Fruit fly (Drosophila melanogaster) whole organism, embryonic: ENCODE measurements around the gene syd.
A peak's percentile ranks its signal among the peaks of the same experiment; 100 is the strongest.

Experiments used
- Atf-2 ChIP-seq: fragments of 200-800 bp; sonication (Bioruptor generic); optimal IDR thresholded peaks from 2 replicates; lab custom pipeline; 2016; ENCODE audit warnings: missing biosample characterization, missing genetic modification characterization
- CG10147 ChIP-seq: fragments of 200-800 bp; sonication (Bioruptor generic); optimal IDR thresholded peaks from 2 replicates; lab custom pipeline; 2019; ENCODE audit warnings: missing biosample characterization, mild to moderate bottlenecking, missing genetic modification characterization, moderate library complexity
- CG10267 ChIP-seq: fragments of 200-800 bp; sonication (Bioruptor generic); optimal IDR thresholded peaks from 2 replicates; lab custom pipeline; 2018; ENCODE audit warnings: missing biosample characterization, mild to moderate bottlenecking, missing genetic modification characterization, moderate library complexity
- CG11560 ChIP-seq: fragments of 200-800 bp; sonication (Bioruptor generic); IDR thresholded peaks from 3 replicates; pipeline ENCODE4 v1.3.6; 2022; ENCODE audit warnings: missing biosample characterization, missing genetic modification characterization
- CG11696 ChIP-seq: fragments of 200-800 bp; sonication (Bioruptor generic); IDR thresholded peaks from 2 replicates; pipeline ENCODE4 v1.3.6; 2022; ENCODE audit warnings: missing biosample characterization, missing genetic modification characterization
- CG12744 ChIP-seq: fragments of 200-800 bp; sonication (Bioruptor generic); optimal IDR thresholded peaks from 2 replicates; lab custom pipeline; 2016; ENCODE audit warnings: missing biosample characterization, missing genetic modification characterization
- CG13123 ChIP-seq: fragments of 200-800 bp; sonication (Bioruptor generic); optimal IDR thresholded peaks from 2 replicates; lab custom pipeline; 2016; ENCODE audit warnings: missing biosample characterization, missing genetic modification characterization
- CG15601 ChIP-seq: fragments of 200-800 bp; sonication (Bioruptor generic); optimal IDR thresholded peaks from 3 replicates; lab custom pipeline; 2019; ENCODE audit warnings: missing biosample characterization, mild to moderate bottlenecking, missing genetic modification characterization, moderate library complexity
- CG15696 ChIP-seq: fragments of 200-800 bp; sonication (Bioruptor generic); optimal IDR thresholded peaks from 2 replicates; lab custom pipeline; 2019; ENCODE audit warnings: missing biosample characterization, mild to moderate bottlenecking, missing genetic modification characterization, moderate library complexity
- CG17359 ChIP-seq: fragments of 200-800 bp; sonication (Bioruptor generic); optimal IDR thresholded peaks from 3 replicates; lab custom pipeline; 2018; ENCODE audit warnings: missing biosample characterization, mild to moderate bottlenecking, missing genetic modification characterization, moderate library complexity
- CG17385 ChIP-seq: fragments of 200-800 bp; sonication (Bioruptor generic); optimal IDR thresholded peaks from 3 replicates; lab custom pipeline; 2018; ENCODE audit warnings: missing biosample characterization, mild to moderate bottlenecking, missing genetic modification characterization
- CG17912 ChIP-seq: fragments of 200-800 bp; sonication (Bioruptor generic); optimal IDR thresholded peaks from 2 replicates; lab custom pipeline; 2018; ENCODE audit warnings: missing biosample characterization, mild to moderate bottlenecking, missing genetic modification characterization
- CG2199 ChIP-seq: fragments of 200-800 bp; sonication (Bioruptor generic); IDR thresholded peaks from 3 replicates; pipeline ENCODE4 v1.3.6; 2022; ENCODE audit warnings: missing biosample characterization, missing genetic modification characterization
- CG2875 ChIP-seq: fragments of 200-800 bp; sonication (Bioruptor generic); optimal IDR thresholded peaks from 2 replicates; lab custom pipeline; 2017; ENCODE audit warnings: missing biosample characterization, mild to moderate bottlenecking, missing genetic modification characterization, missing genetic modification reagents
- CG30020 ChIP-seq: fragments of 200-800 bp; optimal IDR thresholded peaks from 2 replicates; lab custom pipeline; 2019; ENCODE audit warnings: missing biosample characterization, mild to moderate bottlenecking, missing genetic modification characterization, moderate library complexity
- CG33213 ChIP-seq: fragments of 200-800 bp; sonication (Bioruptor generic); optimal IDR thresholded peaks from 3 replicates; lab custom pipeline; 2016; ENCODE audit warnings: missing biosample characterization, missing genetic modification characterization
- CG3407 ChIP-seq: fragments of 200-800 bp; sonication (Bioruptor generic); optimal IDR thresholded peaks from 2 replicates; lab custom pipeline; 2018; ENCODE audit warnings: missing biosample characterization, mild to moderate bottlenecking, missing genetic modification characterization
- CG34422 ChIP-seq: fragments of 200-800 bp; sonication (Bioruptor generic); IDR thresholded peaks from 3 replicates; pipeline ENCODE4 v1.3.6; 2022; ENCODE audit warnings: missing biosample characterization, missing genetic modification characterization
- CG3847 ChIP-seq: fragments of 200-800 bp; sonication (Bioruptor generic); IDR thresholded peaks from 2 replicates; pipeline ENCODE4 v1.3.6; 2022; ENCODE audit warnings: missing biosample characterization, missing genetic modification characterization
- CG6683 ChIP-seq: fragments of 200-800 bp; sonication (Bioruptor generic); optimal IDR thresholded peaks from 2 replicates; lab custom pipeline; 2017; ENCODE audit warnings: missing biosample characterization, mild to moderate bottlenecking, missing genetic modification characterization, missing genetic modification reagents
- CG7271 ChIP-seq: fragments of 200-800 bp; sonication (Bioruptor generic); optimal IDR thresholded peaks from 2 replicates; lab custom pipeline; 2018; ENCODE audit warnings: missing biosample characterization, mild to moderate bottlenecking, missing genetic modification characterization, moderate library complexity
- CG8478 ChIP-seq: fragments of >200 bp; optimal IDR thresholded peaks from 2 replicates; lab custom pipeline; 2018
- CoRest ChIP-seq: fragments of 200-800 bp; sonication (Bioruptor generic); optimal IDR thresholded peaks from 3 replicates; lab custom pipeline; 2018; ENCODE audit warnings: missing biosample characterization, mild to moderate bottlenecking, missing genetic modification characterization, moderate library complexity
- Dip3 ChIP-seq: fragments of 200-800 bp; sonication (Bioruptor generic); optimal IDR thresholded peaks from 3 replicates; lab custom pipeline; 2016; ENCODE audit warnings: missing biosample characterization, missing genetic modification characterization
- GATAe ChIP-seq: fragments of 200-800 bp; sonication (Bioruptor generic); conservative IDR thresholded peaks from 2 replicates; pipeline ENCODE4 v1.3.6; 2022; ENCODE audit warnings: missing biosample characterization, missing genetic modification characterization
- H15 ChIP-seq: fragments of 200-800 bp; sonication (Bioruptor generic); IDR thresholded peaks from 3 replicates; pipeline ENCODE4 v1.3.6; 2022; ENCODE audit warnings: missing biosample characterization, missing genetic modification characterization
- HLH3B ChIP-seq: fragments of 200-800 bp; sonication (Bioruptor generic); IDR thresholded peaks from 2 replicates; pipeline ENCODE4 v1.3.6; 2022; ENCODE audit warnings: missing biosample characterization, missing genetic modification characterization
- Med ChIP-seq: fragments of 200-800 bp; sonication (Bioruptor generic); peaks from one replicate; lab custom pipeline; 2016; ENCODE audit warnings: missing biosample characterization, missing genetic modification characterization, mild to moderate bottlenecking, inconsistent platforms, moderate library complexity
- Mes4 ChIP-seq: fragments of 200-800 bp; sonication (Bioruptor generic); optimal IDR thresholded peaks from 2 replicates; lab custom pipeline; 2016; ENCODE audit warnings: missing biosample characterization, missing genetic modification characterization
- NfI ChIP-seq: fragments of 200-800 bp; sonication (Bioruptor generic); optimal IDR thresholded peaks from 3 replicates; lab custom pipeline; 2018; ENCODE audit warnings: missing biosample characterization, mild to moderate bottlenecking, missing genetic modification characterization, moderate library complexity
- Oaz ChIP-seq: fragments of 200-800 bp; sonication (Bioruptor generic); IDR thresholded peaks from 2 replicates; pipeline ENCODE4 v1.3.6; 2022; ENCODE audit warnings: missing biosample characterization, missing genetic modification characterization
- Poxn ChIP-seq: fragments of 200-800 bp; sonication (Bioruptor generic); IDR thresholded peaks from 2 replicates; pipeline ENCODE4 v1.3.6; 2022; ENCODE audit warnings: missing biosample characterization, missing genetic modification characterization
- ac ChIP-seq: fragments of 200-800 bp; sonication (Bioruptor generic); optimal IDR thresholded peaks from 3 replicates; lab custom pipeline; 2017; ENCODE audit warnings: missing biosample characterization, mild to moderate bottlenecking, missing genetic modification characterization
- bab2 ChIP-seq: fragments of 200-800 bp; sonication (Bioruptor generic); optimal IDR thresholded peaks from 2 replicates; lab custom pipeline; 2016; ENCODE audit warnings: missing biosample characterization, missing genetic modification characterization
- cato ChIP-seq: fragments of 200-800 bp; sonication (Bioruptor generic); optimal IDR thresholded peaks from 2 replicates; lab custom pipeline; 2016; ENCODE audit warnings: missing biosample characterization, missing genetic modification characterization, borderline replicate concordance
- chn ChIP-seq: fragments of 200-800 bp; sonication (Bioruptor generic); optimal IDR thresholded peaks from 2 replicates; lab custom pipeline; 2016; ENCODE audit warnings: missing biosample characterization, missing genetic modification characterization
- crol ChIP-seq: fragments of 200-800 bp; sonication (Bioruptor generic); IDR thresholded peaks from 2 replicates; pipeline ENCODE4 v1.3.6; 2022; ENCODE audit warnings: missing biosample characterization, missing genetic modification characterization
- danr ChIP-seq: fragments of 200-800 bp; sonication (Bioruptor generic); IDR thresholded peaks from 2 replicates; pipeline ENCODE4 v1.3.6; 2022; ENCODE audit warnings: missing biosample characterization, missing genetic modification characterization
- dmrt99B ChIP-seq: fragments of 200-800 bp; sonication (Bioruptor generic); optimal IDR thresholded peaks from 2 replicates; lab custom pipeline; 2018; ENCODE audit warnings: missing biosample characterization, mild to moderate bottlenecking, missing genetic modification characterization, moderate library complexity
- eve ChIP-seq, 2 experiments: fragments of >200 bp; optimal IDR thresholded peaks; 2 replicates each; lab custom pipeline; 2017; ENCODE audit warnings: missing biosample characterization in 2 of 2, missing genetic modification characterization in 2 of 2
- fd64A ChIP-seq: fragments of 200-800 bp; sonication (Bioruptor generic); optimal IDR thresholded peaks from 3 replicates; lab custom pipeline; 2018; ENCODE audit warnings: missing biosample characterization, mild to moderate bottlenecking, missing genetic modification characterization
- gem ChIP-seq: fragments of 200-800 bp; sonication (Bioruptor generic); optimal IDR thresholded peaks from 2 replicates; lab custom pipeline; 2019; ENCODE audit warnings: missing biosample characterization, mild to moderate bottlenecking, missing genetic modification characterization, moderate library complexity
- grau ChIP-seq: fragments of 200-800 bp; optimal IDR thresholded peaks from 3 replicates; lab custom pipeline; 2019; ENCODE audit warnings: missing biosample characterization, mild to moderate bottlenecking, missing genetic modification characterization, moderate library complexity
- hb ChIP-seq: fragments of 200-800 bp; sonication (Bioruptor generic); IDR thresholded peaks from 3 replicates; pipeline ENCODE4 v1.3.6; 2022; ENCODE audit warnings: missing biosample characterization, missing genetic modification characterization; ENCODE audit not compliant: partially characterized antibody
- ken ChIP-seq: fragments of 200-800 bp; sonication (Bioruptor generic); IDR thresholded peaks from 3 replicates; pipeline ENCODE4 v1.3.6; 2022; ENCODE audit warnings: missing biosample characterization, missing genetic modification characterization
- nmo ChIP-seq: fragments of 200-800 bp; sonication (Bioruptor generic); optimal IDR thresholded peaks from 2 replicates; lab custom pipeline; 2018; ENCODE audit warnings: missing biosample characterization, mild to moderate bottlenecking, missing genetic modification characterization, moderate library complexity
- tio ChIP-seq: fragments of 200-800 bp; sonication (Bioruptor generic); optimal IDR thresholded peaks from 2 replicates; lab custom pipeline; 2017; ENCODE audit warnings: missing biosample characterization, missing genetic modification characterization, inconsistent platforms
- trh ChIP-seq: fragments of 200-800 bp; sonication (Bioruptor generic); optimal IDR thresholded peaks from 2 replicates; lab custom pipeline; 2016; ENCODE audit warnings: missing biosample characterization, missing genetic modification characterization
- unc-4 ChIP-seq: fragments of 200-800 bp; sonication (Bioruptor generic); IDR thresholded peaks from 2 replicates; pipeline ENCODE4 v1.3.6; 2022; ENCODE audit warnings: missing biosample characterization, missing genetic modification characterization; ENCODE audit not compliant: partially characterized antibody
- usp ChIP-seq: fragments of >200 bp; optimal IDR thresholded peaks from 2 replicates; lab custom pipeline; 2017; ENCODE audit warnings: missing biosample characterization, missing genetic modification characterization
- vnd ChIP-seq: fragments of 200-800 bp; sonication (Bioruptor generic); IDR thresholded peaks from 3 replicates; pipeline ENCODE4 v1.3.6; 2022; ENCODE audit warnings: missing biosample characterization, missing genetic modification characterization; ENCODE audit not compliant: partially characterized antibody
- zfh1 ChIP-seq: fragments of 200-800 bp; sonication (Bioruptor generic); IDR thresholded peaks from 3 replicates; pipeline ENCODE4 v1.3.6; 2022; ENCODE audit warnings: missing biosample characterization, missing genetic modification characterization

The syd gene

DNA sequence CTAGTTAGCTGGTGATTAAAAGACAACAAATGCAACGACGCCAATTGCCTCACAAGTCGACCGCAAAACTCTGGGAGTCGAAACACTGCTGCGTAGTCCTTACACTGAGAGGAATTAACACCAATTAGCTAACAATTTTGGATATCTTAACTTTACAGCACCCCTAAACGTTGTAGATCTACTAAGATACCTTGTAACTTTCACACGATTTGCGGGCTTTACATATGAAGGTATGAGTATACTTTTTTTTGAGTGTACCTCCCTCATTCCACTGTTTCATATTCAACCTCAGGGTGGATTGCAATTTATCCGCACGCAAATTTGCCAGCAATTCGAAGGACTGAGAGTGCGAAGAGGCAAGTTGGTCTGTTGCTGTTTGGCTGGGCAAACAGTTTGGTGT, 27.6 kb upstream of the syd start (continued):
- no peak for TF ChIP-seq ac (GFP tag; lab: Kevin White, UChicago)
- TF ChIP-seq CoRest: no peak
- TF ChIP-seq nmo (GFP tag; lab: Kevin White, UChicago): no peak
- TF ChIP-seq tio (GFP tag; lab: Kevin White, UChicago): no peak
- no peak for TF ChIP-seq CG3847 (GFP tag; lab: Robert Waterston, UW)
- TF ChIP-seq Mes4: no peak
- no peak for TF ChIP-seq CG8478
- TF ChIP-seq crol (GFP tag; lab: Robert Waterston, UW): no peak
- no peak for TF ChIP-seq CG17912 (GFP tag; lab: Kevin White, UChicago)
- no peak for TF ChIP-seq trh
- no peak for TF ChIP-seq CG17385
- peak; percentile 35 for TF ChIP-seq gem (tag; lab: Kevin White, UChicago)
- TF ChIP-seq CG15601 (tag; lab: Kevin White, UChicago): no peak
- no peak for TF ChIP-seq Atf-2 (GFP tag; lab: Kevin White, UChicago)
- no peak for TF ChIP-seq chn (GFP tag; lab: Kevin White, UChicago)
- TF ChIP-seq dmrt99B (tag; lab: Kevin White, UChicago): no peak
- TF ChIP-seq eve (GFP tag; optimal IDR thresholded peaks at IDR 0.05; lab: Kevin White, UChicago): peak in 1 of 2 experiments; percentile 5
- no peak for TF ChIP-seq H15 (GFP tag; lab: Robert Waterston, UW)
- peak; percentile 29 for TF ChIP-seq CG15696 (tag; lab: Kevin White, UChicago)
- no peak for TF ChIP-seq HLH3B (GFP tag; lab: Robert Waterston, UW)
- no peak for TF ChIP-seq CG11696 (GFP tag; lab: Robert Waterston, UW)
- 0 out of 3 replicates have a peak, but pooled peaks have one; percentile 50 for TF ChIP-seq zfh1 (GFP tag; lab: Robert Waterston, UW)
- no peak for TF ChIP-seq CG12744 (GFP tag; lab: Kevin White, UChicago)
- no peak for TF ChIP-seq Poxn (GFP tag; lab: Robert Waterston, UW)
- no peak for TF ChIP-seq Med (GFP tag; lab: Kevin White, UChicago)
- TF ChIP-seq CG13123 (GFP tag; lab: Kevin White, UChicago): no peak
- TF ChIP-seq usp (GFP tag; lab: Kevin White, UChicago): no peak
- TF ChIP-seq CG11560 (tag; lab: Robert Waterston, UW): no peak
- no peak for TF ChIP-seq fd64A (GFP tag; lab: Kevin White, UChicago)
- TF ChIP-seq CG3407: no peak
- peak; percentile 5 for TF ChIP-seq CG17359 (tag; lab: Kevin White, UChicago)
- TF ChIP-seq CG10267: peak; percentile 0
- peak; percentile 23 for TF ChIP-seq bab2 (GFP tag; lab: Kevin White, UChicago)
- no peak for TF ChIP-seq CG10147 (GFP tag; lab: Kevin White, UChicago)
- no peak for TF ChIP-seq danr
- no peak for TF ChIP-seq GATAe (GFP tag; lab: Robert Waterston, UW)
- no peak for TF ChIP-seq CG2875 (GFP tag; lab: Kevin White, UChicago)
- no peak for TF ChIP-seq ken (GFP tag; lab: Robert Waterston, UW)
- no peak for TF ChIP-seq CG30020 (tag; lab: Kevin White, UChicago)
- no peak for TF ChIP-seq CG7271 (tag; lab: Kevin White, UChicago)
- TF ChIP-seq Oaz (GFP tag; lab: Robert Waterston, UW): no peak
- TF ChIP-seq Dip3 (GFP tag; lab: Kevin White, UChicago): no peak
- no peak for TF ChIP-seq hb (GFP tag; lab: Robert Waterston, UW)
- no peak for TF ChIP-seq CG6683
- TF ChIP-seq vnd: no peak
- no peak for TF ChIP-seq CG34422
- no peak for TF ChIP-seq unc-4 (GFP tag; lab: Robert Waterston, UW)
- TF ChIP-seq NfI (GFP tag; lab: Kevin White, UChicago): no peak
- no peak for TF ChIP-seq CG33213 (GFP tag; lab: Kevin White, UChicago)
- no peak for TF ChIP-seq cato (GFP tag; lab: Kevin White, UChicago)
- TF ChIP-seq CG2199: no peak
- no peak for TF ChIP-seq grau (tag; lab: Kevin White, UChicago)
